Worm (Caenorhabditis elegans) whole organism, L4 larva: Measurements from ENCODE around the gene cyp-25A6.

ENCODE experiments used
- F26F4.8 ChIP-seq: fragments of 200-800 bp; sonication (Bioruptor generic); conservative IDR thresholded peaks from 2 replicates; pipeline ENCODE4 v1.3.6; 2022; ENCODE audit warnings: missing genetic modification characterization, missing compliant biosample characterization
- F37D6.2 ChIP-seq: sonication (generic microtip); optimal IDR thresholded peaks from 2 replicates; lab custom pipeline; 2016; ENCODE audit warnings: mild to moderate bottlenecking, missing genetic modification characterization, missing compliant biosample characterization
- Y75B8A.6 ChIP-seq: fragments of 200-800 bp; sonication (Bioruptor generic); IDR thresholded peaks from 2 replicates; pipeline ENCODE4 v1.3.6; 2022; ENCODE audit warnings: missing genetic modification reagents, missing genetic modification characterization, missing compliant biosample characterization
- ZK337.2 ChIP-seq: fragments of 200-800 bp; sonication (Bioruptor generic); IDR thresholded peaks from 2 replicates; pipeline ENCODE4 v1.3.6; 2022; ENCODE audit warnings: missing genetic modification reagents, missing genetic modification characterization, missing compliant biosample characterization
- aha-1 ChIP-seq: fragments of 150-350 bp; peaks from one replicate; lab custom pipeline; 2014; ENCODE audit warnings: missing biosample characterization, missing genetic modification characterization
- aly-2 ChIP-seq: sonication (generic microtip); optimal IDR thresholded peaks from 2 replicates; lab custom pipeline; 2018; ENCODE audit warnings: missing biosample characterization, missing genetic modification characterization
- ceh-32 ChIP-seq: sonication (generic microtip); optimal IDR thresholded peaks from 2 replicates; lab custom pipeline; 2016; ENCODE audit warnings: mild to moderate bottlenecking, missing genetic modification characterization, missing compliant biosample characterization; ENCODE audit not compliant: poor library complexity
- ceh-82 ChIP-seq: sonication (generic microtip); optimal IDR thresholded peaks from 2 replicates; lab custom pipeline; 2017; ENCODE audit warnings: missing biosample characterization, missing genetic modification characterization
- daf-16 ChIP-seq, 3 experiments: sonication (generic microtip); optimal IDR thresholded peaks; 2 replicates each; lab custom pipeline; 2016 to 2017; ENCODE audit warnings: missing genetic modification characterization in 3 of 3, missing genetic modification reagents in 3 of 3, mild to moderate bottlenecking in 2 of 3, missing compliant biosample characterization in 2 of 3, missing biosample characterization in 1 of 3, moderate library complexity in 1 of 3
- daf-19 ChIP-seq: fragments of 200-800 bp; sonication (Bioruptor generic); conservative IDR thresholded peaks from 2 replicates; pipeline ENCODE4 v1.3.6; 2022; ENCODE audit warnings: missing genetic modification characterization, missing compliant biosample characterization
- dpl-1 ChIP-seq: fragments of 150-350 bp; optimal IDR thresholded peaks from 2 replicates; lab custom pipeline; 2014; ENCODE audit warnings: missing biosample characterization, missing genetic modification reagents, missing genetic modification characterization
- gei-8 ChIP-seq: fragments of 200-800 bp; sonication (Bioruptor generic); optimal IDR thresholded peaks from 2 replicates; lab custom pipeline; 2018; ENCODE audit warnings: mild to moderate bottlenecking, missing genetic modification characterization, missing compliant biosample characterization
- hif-1 ChIP-seq, 2 experiments: sonication (generic microtip); optimal IDR thresholded peaks; 2 replicates each; lab custom pipeline; 2016 to 2017; ENCODE audit warnings: missing compliant biosample characterization in 2 of 2, missing genetic modification characterization in 2 of 2, missing genetic modification reagents in 2 of 2, missing genotype in 2 of 2, mild to moderate bottlenecking in 1 of 2
- hmg-1.1 ChIP-seq: fragments of 200-800 bp; sonication (Bioruptor generic); IDR thresholded peaks from 2 replicates; pipeline ENCODE4 v1.3.6; 2022; ENCODE audit warnings: missing genetic modification reagents, missing genetic modification characterization, missing compliant biosample characterization
- lin-13 ChIP-seq: fragments of 150-350 bp; optimal IDR thresholded peaks from 2 replicates; lab custom pipeline; 2014; ENCODE audit warnings: missing biosample characterization, missing genetic modification reagents, missing genetic modification characterization
- lin-15B ChIP-seq: fragments of 150-350 bp; sonication (generic microtip); optimal IDR thresholded peaks from 3 replicates; lab custom pipeline; 2014; ENCODE audit warnings: missing biosample characterization, missing genetic modification characterization
- lin-29 ChIP-seq: fragments of 200-800 bp; sonication (Bioruptor generic); IDR thresholded peaks from 2 replicates; pipeline ENCODE4 v1.3.6; 2022; ENCODE audit warnings: missing genetic modification reagents, missing genetic modification characterization, missing compliant biosample characterization
- lin-38 ChIP-seq: fragments of 200-800 bp; sonication (Bioruptor generic); IDR thresholded peaks from 2 replicates; pipeline ENCODE4 v1.3.6; 2022; ENCODE audit warnings: missing genetic modification reagents, missing genetic modification characterization, missing compliant biosample characterization
- mdl-1 ChIP-seq, 2 experiments: fragments of 150-350 bp in 1 of 2; sonication (generic microtip) in 1 of 2; optimal IDR thresholded peaks; 2 replicates each; lab custom pipeline; 2014 to 2017; ENCODE audit warnings: missing biosample characterization in 2 of 2, missing genetic modification characterization in 2 of 2
- mep-1 ChIP-seq: fragments of 150-350 bp; sonication (generic microtip); optimal IDR thresholded peaks from 3 replicates; lab custom pipeline; 2014; ENCODE audit warnings: missing biosample characterization, missing genetic modification characterization
- mes-2 ChIP-seq: sonication (generic microtip); optimal IDR thresholded peaks from 2 replicates; lab custom pipeline; 2016; ENCODE audit warnings: missing genotype, mild to moderate bottlenecking, missing genetic modification characterization, missing compliant biosample characterization; ENCODE audit not compliant: poor library complexity, severe bottlenecking
- nhr-10 ChIP-seq: fragments of 150-350 bp; optimal IDR thresholded peaks from 2 replicates; lab custom pipeline; 2014; ENCODE audit warnings: missing biosample characterization, missing genetic modification characterization
- nhr-28 ChIP-seq: fragments of 150-350 bp; optimal IDR thresholded peaks from 2 replicates; lab custom pipeline; 2014; ENCODE audit warnings: missing biosample characterization, missing genetic modification characterization
- nhr-41 ChIP-seq: fragments of 200-800 bp; sonication (Bioruptor generic); IDR thresholded peaks from 2 replicates; pipeline ENCODE4 v1.3.6; 2022; ENCODE audit warnings: missing genetic modification reagents, missing genetic modification characterization, missing compliant biosample characterization
- nhr-77 ChIP-seq: fragments of 150-350 bp; optimal IDR thresholded peaks from 2 replicates; lab custom pipeline; 2014; ENCODE audit warnings: missing biosample characterization, missing genetic modification characterization
- rbr-2 ChIP-seq: sonication (generic microtip); optimal IDR thresholded peaks from 2 replicates; lab custom pipeline; 2016; ENCODE audit warnings: missing genotype, missing genetic modification characterization, missing compliant biosample characterization
- saeg-2 ChIP-seq: fragments of 200-800 bp; sonication (Bioruptor generic); IDR thresholded peaks from 2 replicates; pipeline ENCODE4 v1.3.6; 2022; ENCODE audit warnings: missing genetic modification reagents, missing genetic modification characterization, missing compliant biosample characterization
- set-16 ChIP-seq: fragments of 200-800 bp; sonication (Bioruptor generic); IDR thresholded peaks from 2 replicates; pipeline ENCODE4 v1.3.6; 2022; ENCODE audit warnings: missing genetic modification reagents, missing genetic modification characterization, missing compliant biosample characterization
- spr-1 ChIP-seq: sonication (generic microtip); optimal IDR thresholded peaks from 2 replicates; lab custom pipeline; 2016; ENCODE audit warnings: mild to moderate bottlenecking, missing genetic modification characterization, missing compliant biosample characterization
- tag-97 ChIP-seq: fragments of 200-800 bp; sonication (Bioruptor generic); IDR thresholded peaks from 2 replicates; pipeline ENCODE4 v1.3.6; 2022; ENCODE audit warnings: missing genetic modification characterization, missing compliant biosample characterization
- tra-1 ChIP-seq: fragments of 200-800 bp; sonication (Bioruptor generic); IDR thresholded peaks from 2 replicates; pipeline ENCODE4 v1.3.6; 2022; ENCODE audit warnings: missing genetic modification reagents, missing genetic modification characterization, missing compliant biosample characterization
- unc-130 ChIP-seq: sonication (generic microtip); optimal IDR thresholded peaks from 2 replicates; lab custom pipeline; 2016; ENCODE audit warnings: missing genetic modification reagents, missing genetic modification characterization, missing compliant biosample characterization
- zag-1 ChIP-seq: fragments of 150-350 bp; optimal IDR thresholded peaks from 2 replicates; lab custom pipeline; 2014; ENCODE audit warnings: missing biosample characterization, missing genetic modification characterization
- ztf-11 ChIP-seq: fragments of 150-350 bp; optimal IDR thresholded peaks from 2 replicates; lab custom pipeline; 2014; ENCODE audit warnings: missing biosample characterization, missing genetic modification characterization
- ztf-7 ChIP-seq: fragments of 150-350 bp; optimal IDR thresholded peaks from 2 replicates; lab custom pipeline; 2014; ENCODE audit warnings: missing biosample characterization, missing genetic modification characterization

cyp-25A6 gene

ce11 chrIV:4154641-4155040 is 42.6 kb upstream of the cyp-25A6 start, which contains the start of gene K08D10.14:
TSS of gene K08D10.14 (plus strand) at chrIV:4154941.
- TF ChIP-seq tra-1 (GFP tag; lab: Robert Waterston, UW) (no peak), saeg-2 (GFP tag; lab: Robert Waterston, UW) (no peak), ceh-82 (tag; lab: Kevin White, UChicago) (no peak), hmg-1.1 (GFP tag; lab: Robert Waterston, UW) (no peak), aly-2 (no peak)

ce11 chrIV:4162121-4162520 is 35.1 kb upstream of the cyp-25A6 start, which contains the start of gene scrm-5:
TSS of gene scrm-5 (plus strand) at chrIV:4162421.
- TF ChIP-seq nhr-77 (tag; lab: Kevin White, UChicago) (no peak), F26F4.8 (GFP tag; lab: Robert Waterston, UW) (no peak), set-16 (no peak), ztf-7 (tag; lab: Kevin White, UChicago) (no peak), tag-97 (GFP tag; lab: Robert Waterston, UW) (no peak), nhr-10 (tag; lab: Kevin White, UChicago) (no peak), zag-1 (tag; lab: Kevin White, UChicago) (no peak), mdl-1 (tag; optimal IDR thresholded peaks at IDR 0.05; lab: Kevin White, UChicago) (no peak), lin-15B (tag; lab: Kevin White, UChicago) (no peak), lin-29 (no peak)

- TF ChIP-seq ztf-7 (tag; lab: Kevin White, UChicago) (no peak), nhr-41 (GFP tag; lab: Robert Waterston, UW) (no peak)
- TF ChIP-seq, all 104 proteins: peak for 0
Measured at ce11 chrIV:4164392-4164791, 32.9 kb upstream of the cyp-25A6 start, which contains the start of gene scrm-8. TSS of gene scrm-8 (plus strand) at chrIV:4164692.

ce11 chrIV:4167296-4167695 is 30.0 kb upstream of the cyp-25A6 start:
- TF ChIP-seq spr-1 (tag; lab: Kevin White, UChicago) (no peak), Y75B8A.6 (GFP tag; lab: Robert Waterston, UW) (no peak), daf-16 (GFP tag; optimal IDR thresholded peaks at IDR 0.05; lab: Kevin White, UChicago) (no peak), daf-16 (tag; optimal IDR thresholded peaks at IDR 0.05; lab: Kevin White, UChicago) (no peak), F37D6.2 (tag; lab: Kevin White, UChicago) (no peak), gei-8 (GFP tag; lab: Kevin White, UChicago) (no peak), daf-19 (GFP tag; lab: Robert Waterston, UW) (no peak), mep-1 (tag; lab: Kevin White, UChicago) (no peak)

ce11 chrIV:4171531-4172163 is 25.6 kb upstream of the cyp-25A6 start, which contains the start of the genes K08D10.13 and rnp-2:
TSS of gene K08D10.13 (minus strand) at chrIV:4171581.
TSS of gene rnp-2 (plus strand) at chrIV:4172076.
- TF ChIP-seq lin-13 (GFP tag; lab: Kevin White, UChicago) (peak; percentile 10), nhr-41 (GFP tag; lab: Robert Waterston, UW) (no peak), ZK337.2 (GFP tag; lab: Robert Waterston, UW) (0 out of 2 replicates have a peak, but pooled peaks have one; percentile 25), nhr-28 (peak; percentile 9), unc-130 (GFP tag; lab: Kevin White, UChicago) (peak; percentile 29), lin-38 (GFP tag; lab: Robert Waterston, UW) (peak; percentile 92), ceh-32 (tag; lab: Kevin White, UChicago) (no peak), dpl-1 (GFP tag; lab: Kevin White, UChicago) (peak; percentile 63), aha-1 (tag; lab: Kevin White, UChicago) (peak; percentile 43), F26F4.8 (GFP tag; lab: Robert Waterston, UW) (no peak), hif-1 (tag; optimal IDR thresholded peaks at IDR 0.05; lab: Kevin White, UChicago) (peak in 1 of 2 experiments; percentile 45), ztf-11 (no peak), rbr-2 (tag; lab: Kevin White, UChicago) (peak; percentile 35), mes-2 (tag; lab: Kevin White, UChicago) (peak; percentile 96)
- TF ChIP-seq, all 104 proteins: peak for 10
